Worm (Caenorhabditis elegans) whole organism, L1 larva: Measurements from ENCODE around the gene Y62H9A.12.

Experiments
- blmp-1 ChIP-seq: fragments of 150-350 bp; optimal IDR thresholded peaks from 2 replicates; lab custom pipeline; 2014; ENCODE audit warnings: missing biosample characterization, missing genetic modification characterization
- hpl-2 ChIP-seq: fragments of 150-350 bp; optimal IDR thresholded peaks from 2 replicates; lab custom pipeline; 2014; ENCODE audit warnings: missing biosample characterization, missing genetic modification reagents, missing genetic modification characterization
- nhr-11 ChIP-seq: fragments of 150-350 bp; optimal IDR thresholded peaks from 2 replicates; lab custom pipeline; 2014; ENCODE audit warnings: missing biosample characterization, missing genetic modification characterization
- nhr-90 ChIP-seq: sonication (generic microtip); optimal IDR thresholded peaks from 2 replicates; lab custom pipeline; 2016; ENCODE audit warnings: mild to moderate bottlenecking, missing genetic modification characterization, missing compliant biosample characterization; ENCODE audit not compliant: poor library complexity
- unc-30 ChIP-seq: sonication (generic microtip); optimal IDR thresholded peaks from 2 replicates; lab custom pipeline; 2017; ENCODE audit warnings: missing biosample characterization, missing genetic modification characterization
- unc-62 ChIP-seq: fragments of 150-350 bp; optimal IDR thresholded peaks from 2 replicates; lab custom pipeline; 2014; ENCODE audit warnings: missing biosample characterization, missing genetic modification reagents, missing genetic modification characterization
- unc-86 ChIP-seq: sonication (generic microtip); optimal IDR thresholded peaks from 2 replicates; lab custom pipeline; 2016; ENCODE audit warnings: missing genetic modification characterization, missing compliant biosample characterization

DNA sequence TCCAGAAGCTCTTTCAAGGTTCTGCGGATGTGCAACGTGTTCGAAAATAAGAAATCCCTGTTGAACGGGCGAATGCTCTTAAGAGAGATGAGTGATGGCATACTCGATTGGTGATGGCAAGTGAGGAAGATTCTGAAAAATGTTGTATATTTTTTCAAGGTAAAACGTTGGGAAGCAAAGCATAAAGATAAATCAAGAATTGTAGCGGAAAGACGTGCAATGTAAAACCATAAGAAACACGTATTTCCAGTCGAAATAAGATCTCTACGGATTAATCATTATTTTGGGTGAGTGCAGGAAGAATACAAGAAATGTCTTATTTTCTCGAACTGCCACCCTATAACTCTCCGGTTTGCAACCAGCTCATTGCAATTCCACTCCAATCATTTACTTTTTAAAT is 44.7 kb upstream of the Y62H9A.12 start, which contains the start of gene dot-1.2:
- TF ChIP-seq hpl-2 (GFP tag; lab: Kevin White, UChicago) = no peak
- TF ChIP-seq unc-30 (tag; lab: Kevin White, UChicago) = no peak
- TF ChIP-seq nhr-11 = no peak
- TF ChIP-seq unc-86 (tag; lab: Kevin White, UChicago) = no peak
- no peak for TF ChIP-seq blmp-1 (tag; lab: Kevin White, UChicago)
- no peak for TF ChIP-seq unc-62 (GFP tag; lab: Kevin White, UChicago)
- no peak for TF ChIP-seq nhr-90 (tag; lab: Kevin White, UChicago)
